Worm (Caenorhabditis elegans) whole organism, midembryonic: ENCODE measurements around the gene K07F5.15.

Experiments used
- cog-1 ChIP-seq: sonication (generic microtip); optimal IDR thresholded peaks from 2 replicates; lab custom pipeline; 2016; ENCODE audit warnings: missing genetic modification characterization, missing compliant biosample characterization
- tab-1 ChIP-seq: fragments of 200-800 bp; sonication (Bioruptor generic); IDR thresholded peaks from 2 replicates; pipeline ENCODE4 v1.3.6; 2022; ENCODE audit warnings: missing genetic modification characterization, missing compliant biosample characterization

ce11 chrIV:9849624-9850023, 15.3 kb upstream of the K07F5.15 start, which contains the start of gene K07F5.8:
- TF ChIP-seq tab-1 (GFP tag; lab: Robert Waterston, UW) (no peak), cog-1 (no peak)
